Fruit fly (Drosophila melanogaster) whole organism: ENCODE measurements around the gene Vm32E.

Experiments used
- Dll ChIP-seq: fragments of >200 bp; optimal IDR thresholded peaks from 2 replicates; lab custom pipeline; 2017
- EcR ChIP-seq, 2 experiments: fragments of >200 bp; optimal IDR thresholded peaks; 2 replicates each; lab custom pipeline; 2017; ENCODE audit warnings: missing biosample characterization in 2 of 2, missing genetic modification characterization in 2 of 2, missing genetic modification reagents in 2 of 2
- psq ChIP-seq: fragments of >200 bp; optimal IDR thresholded peaks from 2 replicates; lab custom pipeline; 2017
- usp ChIP-seq: fragments of >200 bp; optimal IDR thresholded peaks from 2 replicates; lab custom pipeline; 2017; ENCODE audit warnings: missing biosample characterization, missing genetic modification characterization, mixed read lengths

DNA sequence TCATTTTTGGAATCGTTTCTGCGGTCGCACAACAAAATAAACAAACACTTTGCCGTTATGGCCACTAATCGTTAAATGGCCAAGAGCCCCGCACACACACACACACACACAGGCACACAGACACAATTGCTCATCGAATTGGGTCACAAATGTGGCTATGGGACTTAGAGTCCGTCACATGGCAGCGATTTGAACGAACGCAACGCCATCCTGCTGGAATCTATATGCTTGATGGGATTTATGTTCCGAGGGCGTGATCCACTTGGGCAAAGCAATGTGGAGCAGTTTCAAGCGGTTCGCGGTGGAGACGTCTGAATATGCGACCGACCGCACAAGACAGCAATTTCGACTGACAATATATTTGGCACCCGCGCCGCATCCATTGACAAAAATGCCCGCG is 916 bp downstream of the Vm32E start:
- TF ChIP-seq EcR (GFP tag; optimal IDR thresholded peaks at IDR 0.05; lab: Kevin White, UChicago) (no peak), psq (lab: Kevin White, UChicago) (no peak), Dll (lab: Kevin White, UChicago) (no peak), usp (GFP tag; lab: Kevin White, UChicago) (no peak)
